Fruit fly (Drosophila melanogaster): ENCODE data around the gene CCT7.

dm6 chr3R:8846154-8846648 is 44.8 kb downstream of the CCT7 start:
- TF ChIP-seq Vsx2 (GFP tag; optimal IDR thresholded peaks at IDR 0.05; ENCODE audit: partially characterized antibody) = peak; percentile 50
- TF ChIP-seq brk (GFP tag; optimal IDR thresholded peaks at IDR 0.05) = no peak
- TF ChIP-seq Hr78 (GFP tag; optimal IDR thresholded peaks at IDR 0.05) = no peak
- TF ChIP-seq pan (optimal IDR thresholded peaks at IDR 0.05) = no peak
- peak; percentile 42 for TF ChIP-seq Sp1 (GFP tag; optimal IDR thresholded peaks at IDR 0.05)
- TF ChIP-seq Dfd (GFP tag; optimal IDR thresholded peaks at IDR 0.05) = no peak
- TF ChIP-seq Myc (optimal IDR thresholded peaks at IDR 0.05) = no peak
- peak; percentile 41 for TF ChIP-seq OdsH (GFP tag; optimal IDR thresholded peaks at IDR 0.05)
- no peak for TF ChIP-seq usp (GFP tag; optimal IDR thresholded peaks at IDR 0.05)
